Worm (Caenorhabditis elegans): Measurements from ENCODE around the gene flp-28.

DNA sequence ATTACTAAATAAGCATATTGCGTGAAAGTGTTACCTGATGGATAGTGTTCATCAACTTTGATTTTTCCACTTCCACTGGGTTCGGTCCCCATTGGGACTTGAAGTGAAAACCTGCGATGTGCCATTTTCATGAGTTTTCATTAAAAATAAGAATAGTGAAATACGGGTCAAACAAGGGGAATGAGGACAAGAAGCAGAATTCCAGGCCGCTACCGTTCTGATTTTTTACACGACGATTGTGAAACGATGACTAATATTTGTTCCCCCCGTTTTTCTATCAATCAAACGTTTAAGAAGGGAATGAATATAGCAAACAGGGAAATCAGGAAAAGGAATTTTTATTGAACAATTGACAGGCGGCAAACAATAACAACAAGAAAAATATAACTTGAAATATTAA, 18.1 kb downstream of the flp-28 start, which contains the start of gene mlck-1:
- TF ChIP-seq lsy-2 (tag; optimal IDR thresholded peaks at IDR 0.05) (no peak), nhr-237 (tag; optimal IDR thresholded peaks at IDR 0.05) (no peak), nhr-76 (tag; optimal IDR thresholded peaks at IDR 0.05) (no peak), flh-1 (GFP tag; optimal IDR thresholded peaks at IDR 0.05) (no peak)
